Worm (Caenorhabditis elegans): ENCODE data around the gene dig-1.

dig-1 gene

ce11 chrIII:6805397-6805796 is 59.3 kb downstream of the dig-1 start (continued):
- TF ChIP-seq dox-1 (GFP tag; IDR thresholded peaks at IDR 0.05) (no peak), lin-26 (GFP tag; IDR thresholded peaks at IDR 0.05) (peak; percentile 64; the same call in 1 of the 2 replicates), C06A6.2 (GFP tag; conservative IDR thresholded peaks at IDR 0.05) (no peak), B0261.1 (tag; optimal IDR thresholded peaks at IDR 0.05) (peak; percentile 76), dpff-1 (tag; optimal IDR thresholded peaks at IDR 0.05) (no peak), tbp1 (GFP tag; optimal IDR thresholded peaks at IDR 0.05) (peak; percentile 96), ama-1 (optimal IDR thresholded peaks at IDR 0.05) (no peak), ama-1 (GFP tag; optimal IDR thresholded peaks at IDR 0.05) (peak in 1 of 2 experiments; percentile 74), bed-2 (GFP tag; IDR thresholded peaks at IDR 0.05) (no peak), ztf-6 (GFP tag; IDR thresholded peaks at IDR 0.05) (no peak), sea-2 (GFP tag; IDR thresholded peaks at IDR 0.05) (no peak), ekl-4 (GFP tag; IDR thresholded peaks at IDR 0.05) (no peak), F22D6.2 (tag; optimal IDR thresholded peaks at IDR 0.05) (no peak), hmg-1.2 (GFP tag; IDR thresholded peaks at IDR 0.05) (peak; percentile 68), zim-3 (tag; optimal IDR thresholded peaks at IDR 0.05) (no peak), F39B2.1 (GFP tag; IDR thresholded peaks at IDR 0.05) (no peak), mes-4 (tag; optimal IDR thresholded peaks at IDR 0.05) (no peak), ets-4 (GFP tag; optimal IDR thresholded peaks at IDR 0.05) (no peak), snpc-4 (GFP tag; optimal IDR thresholded peaks at IDR 0.05) (no peak), snpc-4 (tag; optimal IDR thresholded peaks at IDR 0.05) (no peak), ceh-79 (tag; optimal IDR thresholded peaks at IDR 0.05) (no peak), rec-8 (tag; optimal IDR thresholded peaks at IDR 0.05) (no peak), attf-5 (GFP tag; optimal IDR thresholded peaks at IDR 0.05) (peak; percentile 17), nhr-120 (GFP tag; IDR thresholded peaks at IDR 0.05) (no peak), rpc-1 (optimal IDR thresholded peaks at IDR 0.05) (peak; percentile 61), rpc-1 (tag; optimal IDR thresholded peaks at IDR 0.05) (peak; percentile 77), him-1 (tag; optimal IDR thresholded peaks at IDR 0.05) (peak; percentile 65), sptf-2 (GFP tag; optimal IDR thresholded peaks at IDR 0.05) (no peak), ztf-3 (GFP tag; optimal IDR thresholded peaks at IDR 0.05) (no peak), mcd-1 (GFP tag; IDR thresholded peaks at IDR 0.05) (no peak; the same call in 1 of the 2 replicates), ceh-27 (GFP tag; optimal IDR thresholded peaks at IDR 0.05) (no peak), efl-1 (GFP tag; optimal IDR thresholded peaks at IDR 0.05) (no peak), egl-18 (GFP tag; IDR thresholded peaks at IDR 0.05) (no peak)

DNA sequence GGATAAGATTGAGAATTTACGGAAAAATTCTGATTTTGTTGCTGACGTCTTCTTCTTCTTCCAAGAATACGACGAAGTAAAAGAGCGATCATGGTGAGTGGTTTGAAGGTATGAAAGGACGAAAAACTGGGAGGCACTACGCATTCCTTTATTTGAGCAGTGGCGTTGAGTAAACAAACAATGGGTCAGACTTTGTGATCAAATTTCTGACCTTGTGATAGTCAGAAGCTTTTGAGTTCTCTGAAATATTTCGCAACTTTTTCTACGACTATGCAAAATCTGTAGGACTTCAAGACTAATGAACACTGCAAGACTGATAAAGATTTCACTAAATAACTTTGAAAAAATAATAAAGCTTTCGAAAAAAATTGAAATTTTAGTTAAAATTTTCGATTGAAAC is 70.8 kb downstream of the dig-1 start, which contains the start of gene F28F5.4:
TSS of gene F28F5.4 (minus strand) at position 104 of the 400 bp plus-strand sequence.
- TF ChIP-seq cebp-1 (GFP tag; IDR thresholded peaks at IDR 0.05) (0 out of 2 replicates have a peak, but pooled peaks have one; percentile 20), cebp-1 (tag; optimal IDR thresholded peaks at IDR 0.05) (peak; percentile 85), dox-1 (GFP tag; IDR thresholded peaks at IDR 0.05) (no peak)

- TF ChIP-seq egl-44 (GFP tag; IDR thresholded peaks at IDR 0.05) (0 out of 2 replicates have a peak, but pooled peaks have one; percentile 17), Y53G8AR.9 (GFP tag; conservative IDR thresholded peaks at IDR 0.05) (no peak), bed-2 (GFP tag; IDR thresholded peaks at IDR 0.05) (no peak), let-607 (tag; optimal IDR thresholded peaks at IDR 0.05) (no peak), Y67H2A.10 (GFP tag; conservative IDR thresholded peaks at IDR 0.05) (no peak), unc-62 (GFP tag; optimal IDR thresholded peaks at IDR 0.05) (no peak), nhr-80 (tag; optimal IDR thresholded peaks at IDR 0.05) (peak; percentile 25), attf-5 (GFP tag; optimal IDR thresholded peaks at IDR 0.05) (no peak), xnd-1 (tag; optimal IDR thresholded peaks at IDR 0.05) (no peak), F39B2.1 (GFP tag; IDR thresholded peaks at IDR 0.05) (no peak), ceh-100 (GFP tag; IDR thresholded peaks at IDR 0.05) (no peak), Y53F4B.3 (GFP tag; IDR thresholded peaks at IDR 0.05) (no peak), madf-10 (tag; optimal IDR thresholded peaks at IDR 0.05) (no peak), sea-2 (GFP tag; IDR thresholded peaks at IDR 0.05) (no peak), ets-4 (GFP tag; optimal IDR thresholded peaks at IDR 0.05) (no peak)
Observed at ce11 chrIII:6818037-6818436, 71.9 kb downstream of the dig-1 start.
